Worm (Caenorhabditis elegans): ENCODE measurements around the gene fbxb-78.
"Not testable (repeated sequence)": the region's sequence is repeated elsewhere in the genome, so short reads cannot be mapped to it uniquely, and the experiment has no call there.

Gene fbxb-78

DNA sequence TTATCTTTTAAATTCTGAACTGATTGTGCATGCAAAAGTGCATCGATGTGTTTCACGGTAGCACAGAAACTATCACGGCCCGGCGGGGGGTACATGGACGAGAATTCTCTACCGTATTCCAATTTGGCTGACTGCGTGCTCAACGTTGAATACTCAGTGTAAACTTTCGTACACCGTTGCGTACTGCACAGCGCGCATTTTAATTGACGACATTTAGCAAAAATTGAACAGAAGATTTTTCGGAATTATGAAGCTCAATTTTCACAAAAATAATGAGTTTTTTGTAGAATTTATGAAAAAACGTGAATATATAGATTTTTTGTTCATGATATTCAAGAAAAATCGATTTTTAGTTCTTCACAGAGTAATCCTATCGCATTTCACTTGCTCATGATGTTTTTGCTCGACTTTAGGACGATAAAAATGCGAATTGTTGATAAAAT is 11.9 kb upstream of the fbxb-78 start:
- TF ChIP-seq ztf-4 (tag; optimal IDR thresholded peaks at IDR 0.05) (peak; percentile 19), nhr-6 (tag; optimal IDR thresholded peaks at IDR 0.05) (peak; percentile 11), lin-13 (GFP tag; optimal IDR thresholded peaks at IDR 0.05) (peak; percentile 68), lsy-2 (tag; optimal IDR thresholded peaks at IDR 0.05) (peak; percentile 95 to 98), F13H6.1 (tag; optimal IDR thresholded peaks at IDR 0.05) (peak; percentile 81), blmp-1 (tag; optimal IDR thresholded peaks at IDR 0.05; ENCODE audit: insufficient read depth) (peak; percentile 13), unc-55 (GFP tag; optimal IDR thresholded peaks at IDR 0.05) (peak; percentile 35), nhr-25 (tag; optimal IDR thresholded peaks at IDR 0.05) (peak; percentile 65), R02D3.7 (tag; optimal IDR thresholded peaks at IDR 0.05) (peak; percentile 21), sma-3 (GFP tag; optimal IDR thresholded peaks at IDR 0.05) (peak; percentile 86), ZK546.5 (tag; optimal IDR thresholded peaks at IDR 0.05) (peak; percentile 74), nhr-11 (tag; optimal IDR thresholded peaks at IDR 0.05) (peak; percentile 34), gmeb-1 (tag; optimal IDR thresholded peaks at IDR 0.05) (peak; percentile 58), sma-9 (GFP tag; optimal IDR thresholded peaks at IDR 0.05) (peak; percentile 50), C34F6.9 (tag; optimal IDR thresholded peaks at IDR 0.05) (peak; percentile 32), nhr-21 (tag; optimal IDR thresholded peaks at IDR 0.05) (peak; percentile 65), nhr-129 (tag; optimal IDR thresholded peaks at IDR 0.05) (peak; percentile 29), crh-2 (tag; optimal IDR thresholded peaks at IDR 0.05) (peak; percentile 36), mab-5 (tag; optimal IDR thresholded peaks at IDR 0.05) (peak; percentile 16)
- not testable (repeated sequence) for TF ChIP-seq sma-9 (tag; optimal IDR thresholded peaks at IDR 0.05)

DNA sequence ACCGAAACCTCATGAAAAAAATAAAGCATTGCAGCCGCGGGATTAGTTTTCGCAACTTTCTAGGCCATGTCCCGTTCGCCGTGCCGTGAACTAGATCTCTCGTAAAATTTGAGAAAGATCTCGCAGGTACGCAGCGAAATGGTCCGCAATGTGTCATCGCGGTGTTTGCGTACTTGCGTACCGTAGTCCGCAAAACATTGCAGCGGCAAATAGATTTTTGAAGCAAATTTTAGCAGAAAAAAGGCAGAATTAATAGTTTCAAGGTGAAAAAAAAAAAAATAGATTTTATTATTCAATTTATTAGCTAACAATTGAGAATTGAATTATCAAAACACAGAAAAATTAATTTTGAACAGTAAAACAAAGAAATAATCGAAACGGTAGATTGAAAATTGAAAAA is 9.4 kb upstream of the fbxb-78 start:
- TF ChIP-seq gmeb-1 (tag; optimal IDR thresholded peaks at IDR 0.05) (peak; percentile 65), mab-5 (tag; optimal IDR thresholded peaks at IDR 0.05) (peak; percentile 68), Y55F3AM.14 (GFP tag; optimal IDR thresholded peaks at IDR 0.05) (peak; percentile 91), sma-3 (GFP tag; optimal IDR thresholded peaks at IDR 0.05) (peak; percentile 95), ztf-4 (tag; optimal IDR thresholded peaks at IDR 0.05) (peak; percentile 5), lin-13 (GFP tag; optimal IDR thresholded peaks at IDR 0.05) (peak; percentile 72), crh-2 (tag; optimal IDR thresholded peaks at IDR 0.05) (peak; percentile 67), unc-55 (GFP tag; optimal IDR thresholded peaks at IDR 0.05) (peak; percentile 58), fos-1 (tag; optimal IDR thresholded peaks at IDR 0.05) (peak; percentile 33), ZK546.5 (tag; optimal IDR thresholded peaks at IDR 0.05) (peak; percentile 80), sma-9 (GFP tag; optimal IDR thresholded peaks at IDR 0.05) (peak; percentile 53), F13H6.1 (tag; optimal IDR thresholded peaks at IDR 0.05) (peak; percentile 90), nhr-25 (tag; optimal IDR thresholded peaks at IDR 0.05) (peak; percentile 83), C34F6.9 (tag; optimal IDR thresholded peaks at IDR 0.05) (peak; percentile 62), nhr-6 (tag; optimal IDR thresholded peaks at IDR 0.05) (peak; percentile 11), lsy-2 (tag; optimal IDR thresholded peaks at IDR 0.05) (peak; percentile 97 to 98), nhr-129 (tag; optimal IDR thresholded peaks at IDR 0.05) (peak; percentile 13), ceh-82 (tag; optimal IDR thresholded peaks at IDR 0.05) (peak; percentile 4), sem-4 (tag; optimal IDR thresholded peaks at IDR 0.05) (peak; percentile 46), R02D3.7 (tag; optimal IDR thresholded peaks at IDR 0.05) (peak; percentile 34), nhr-21 (tag; optimal IDR thresholded peaks at IDR 0.05) (peak; percentile 74)
- TF ChIP-seq sma-9 (tag; optimal IDR thresholded peaks at IDR 0.05), result not testable (repeated sequence)

DNA sequence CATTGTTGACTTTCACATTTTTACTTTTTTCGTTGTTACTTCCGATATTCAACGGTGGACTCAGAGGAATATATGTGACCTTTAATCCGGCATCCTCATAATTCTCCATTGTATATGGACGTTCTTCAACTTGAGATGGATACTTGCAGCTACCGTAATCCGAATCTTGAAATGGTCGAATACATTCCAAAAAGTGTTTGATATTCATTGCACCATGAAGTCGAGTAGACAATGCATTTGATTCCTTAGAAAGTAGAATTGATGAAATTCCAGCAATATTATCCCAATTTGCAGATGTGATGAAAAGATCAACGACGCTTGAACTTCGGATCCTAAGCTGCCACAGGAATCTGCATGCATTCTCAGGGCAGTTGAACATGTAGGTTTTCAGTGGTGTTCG is 5.1 kb downstream of the fbxb-78 start:
- no peak for TF ChIP-seq unc-62 (GFP tag; optimal IDR thresholded peaks at IDR 0.05)
- no peak for TF ChIP-seq gmeb-1 (tag; optimal IDR thresholded peaks at IDR 0.05)
- TF ChIP-seq elt-3 (tag; optimal IDR thresholded peaks at IDR 0.05), result no peak
- TF ChIP-seq sma-9 (GFP tag; optimal IDR thresholded peaks at IDR 0.05), result no peak
- TF ChIP-seq sma-9 (tag; optimal IDR thresholded peaks at IDR 0.05), result no peak
- no peak for TF ChIP-seq nhr-21 (tag; optimal IDR thresholded peaks at IDR 0.05)
- no peak for TF ChIP-seq lin-13 (GFP tag; optimal IDR thresholded peaks at IDR 0.05)
- TF ChIP-seq nhr-25 (tag; optimal IDR thresholded peaks at IDR 0.05), result no peak
- TF ChIP-seq lin-39 (tag; optimal IDR thresholded peaks at IDR 0.05), result no peak
- no peak for TF ChIP-seq dmd-4 (tag; optimal IDR thresholded peaks at IDR 0.05)
- TF ChIP-seq sma-3 (GFP tag; optimal IDR thresholded peaks at IDR 0.05), result no peak
- no peak for TF ChIP-seq lsy-2 (tag; optimal IDR thresholded peaks at IDR 0.05)
- TF ChIP-seq lin-11 (tag; optimal IDR thresholded peaks at IDR 0.05), result no peak
- no peak for TF ChIP-seq ZK546.5 (tag; optimal IDR thresholded peaks at IDR 0.05)
- TF ChIP-seq nhr-10 (tag; optimal IDR thresholded peaks at IDR 0.05), result no peak
- no peak for TF ChIP-seq ztf-1 (GFP tag; conservative IDR thresholded peaks at IDR 0.05)
- TF ChIP-seq ceh-16 (tag; optimal IDR thresholded peaks at IDR 0.05), result no peak
- no peak for TF ChIP-seq mab-5 (tag; optimal IDR thresholded peaks at IDR 0.05)
- TF ChIP-seq nhr-77 (tag; optimal IDR thresholded peaks at IDR 0.05), result no peak
- TF ChIP-seq fos-1 (tag; optimal IDR thresholded peaks at IDR 0.05), result no peak
- no peak for TF ChIP-seq C34F6.9 (tag; optimal IDR thresholded peaks at IDR 0.05)

DNA sequence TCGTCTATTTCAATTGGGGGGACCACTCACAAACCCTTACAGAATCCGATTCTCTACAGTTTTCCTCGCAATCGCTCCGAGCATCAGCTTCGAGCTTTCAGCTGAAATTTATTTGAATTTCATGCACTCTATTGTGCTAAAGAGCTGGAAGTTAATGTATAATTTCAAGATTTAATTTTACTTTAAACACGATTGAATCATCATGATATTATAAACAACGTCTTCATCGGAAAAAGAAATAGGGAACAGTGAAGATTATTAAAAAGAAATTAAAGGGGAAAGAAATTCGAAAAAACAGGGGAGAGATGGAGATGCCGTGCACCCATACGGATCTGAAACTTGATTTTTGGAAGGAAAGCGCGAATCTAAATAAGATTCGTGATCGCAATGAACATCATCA is 6.8 kb downstream of the fbxb-78 start, which contains the start of gene hoe-1:
Gene hoe-1 (minus strand): TSS at position 101 of the 400 bp plus-strand sequence.
- no peak for TF ChIP-seq crh-2 (tag; optimal IDR thresholded peaks at IDR 0.05)
- TF ChIP-seq unc-39 (tag; optimal IDR thresholded peaks at IDR 0.05), result no peak
- TF ChIP-seq lin-11 (tag; optimal IDR thresholded peaks at IDR 0.05), result no peak
- TF ChIP-seq blmp-1 (tag; optimal IDR thresholded peaks at IDR 0.05; ENCODE audit: insufficient read depth), result no peak
- TF ChIP-seq C34F6.9 (tag; optimal IDR thresholded peaks at IDR 0.05), result no peak
- no peak for TF ChIP-seq peb-1 (tag; optimal IDR thresholded peaks at IDR 0.05)
- TF ChIP-seq R02D3.7 (tag; optimal IDR thresholded peaks at IDR 0.05), result no peak
- TF ChIP-seq sma-9 (GFP tag; optimal IDR thresholded peaks at IDR 0.05), result no peak
- no peak for TF ChIP-seq sma-9 (tag; optimal IDR thresholded peaks at IDR 0.05)
- no peak for TF ChIP-seq ceh-16 (tag; optimal IDR thresholded peaks at IDR 0.05)
- TF ChIP-seq nhr-12 (tag; optimal IDR thresholded peaks at IDR 0.05), result no peak
